Worm (Caenorhabditis elegans): ENCODE data around the gene T01E8.1.

DNA sequence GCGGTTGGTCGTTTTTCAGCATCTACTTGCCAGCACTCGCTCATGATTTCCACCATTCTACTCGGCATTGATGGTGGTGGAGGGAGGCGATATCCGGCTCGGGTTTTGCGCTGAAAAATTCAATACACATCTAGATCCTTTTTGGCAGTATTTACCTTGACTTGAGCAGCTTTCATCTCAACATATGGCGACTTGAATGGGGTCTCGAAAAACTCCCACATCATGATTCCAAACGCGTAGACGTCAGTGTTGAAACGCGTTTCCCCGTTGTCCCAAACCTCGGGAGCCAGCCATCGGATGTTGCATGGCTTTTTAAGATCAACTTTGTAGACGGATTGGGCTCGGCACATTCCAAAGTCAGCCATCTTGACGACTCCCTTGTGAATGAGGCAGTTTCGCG is 8.0 kb upstream of the T01E8.1 start:
- TF ChIP-seq blmp-1 (tag; optimal IDR thresholded peaks at IDR 0.05) (no peak), lin-15B (tag; optimal IDR thresholded peaks at IDR 0.05) (no peak), sptf-1 (tag; optimal IDR thresholded peaks at IDR 0.05) (no peak), ama-1 (optimal IDR thresholded peaks at IDR 0.05) (no peak), sox-4 (tag; optimal IDR thresholded peaks at IDR 0.05) (no peak), aly-2 (tag; optimal IDR thresholded peaks at IDR 0.05) (no peak), nhr-77 (tag; optimal IDR thresholded peaks at IDR 0.05) (no peak), ets-5 (GFP tag; IDR thresholded peaks at IDR 0.05) (no peak)

Measured in whole organism, L1 larva.